Fruit fly (Drosophila melanogaster): ENCODE data around the gene PGRP-SB2.

Gene PGRP-SB2

DNA sequence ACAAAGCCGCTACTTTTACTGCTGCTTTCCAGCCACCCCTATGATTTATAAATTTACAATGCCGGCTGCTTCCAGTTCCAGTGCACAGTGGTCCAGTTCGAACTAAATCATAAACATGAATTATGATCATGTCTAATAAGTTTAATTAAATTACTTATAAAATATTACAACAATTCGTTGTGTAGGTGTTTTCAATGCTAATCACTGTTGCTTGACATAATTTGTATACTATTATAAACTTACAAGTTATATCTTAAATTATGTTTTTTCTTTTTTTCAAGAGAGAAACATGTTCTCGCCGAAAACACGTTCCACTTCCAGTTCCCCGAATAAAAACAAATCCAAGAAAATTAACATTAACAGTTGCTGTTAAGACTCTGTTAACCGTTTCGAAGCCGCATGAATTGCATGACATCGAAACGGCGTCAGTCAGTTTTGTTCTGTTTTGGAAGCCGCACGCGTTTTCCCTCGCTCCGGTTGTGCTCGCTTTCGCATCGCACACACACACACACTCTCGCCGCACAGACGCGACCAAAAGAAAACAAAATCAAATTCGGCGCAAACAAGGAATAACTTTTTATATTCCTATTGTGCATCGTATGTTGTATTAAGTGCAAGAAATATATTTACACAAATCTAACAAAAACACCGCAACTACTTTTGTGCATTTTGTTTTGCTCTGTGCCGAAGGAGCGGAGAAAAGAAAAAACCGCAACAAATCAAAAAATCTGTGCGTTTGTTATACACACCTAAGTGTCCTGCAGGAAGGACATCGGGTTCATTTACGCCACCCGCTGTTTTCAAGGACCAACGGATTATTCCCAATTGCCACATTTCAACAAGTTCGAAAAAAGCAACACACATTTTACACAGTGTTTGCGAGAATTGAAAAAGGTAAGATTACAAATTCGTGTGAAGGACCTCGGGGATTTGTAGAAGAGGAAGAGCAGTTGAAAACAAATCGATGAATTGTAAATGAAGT, 39.6 kb downstream of the PGRP-SB2 start, which contains the start of gene Nrt (continued):
- TF ChIP-seq crol (GFP tag; IDR thresholded peaks at IDR 0.05), result no peak
- peak; percentile 34 for TF ChIP-seq kay (GFP tag; optimal IDR thresholded peaks at IDR 0.05)
- no peak for TF ChIP-seq CG11560 (tag; IDR thresholded peaks at IDR 0.05)
- TF ChIP-seq lbe (GFP tag; optimal IDR thresholded peaks at IDR 0.05), result peak; percentile 24
- TF ChIP-seq ttk (GFP tag; IDR thresholded peaks at IDR 0.05), result peak; percentile 65; the same call in 1 of the 2 replicates
- TF ChIP-seq Gsc (GFP tag; IDR thresholded peaks at IDR 0.05), result no peak
- 0 out of 2 replicates have a peak, but pooled peaks have one; percentile 34 for TF ChIP-seq CG9215 (GFP tag; IDR thresholded peaks at IDR 0.05)
- peak; percentile 77 for TF ChIP-seq seq (GFP tag; IDR thresholded peaks at IDR 0.05)
- peak; percentile 71 for TF ChIP-seq az2 (GFP tag; optimal IDR thresholded peaks at IDR 0.05)
- TF ChIP-seq CG4424 (GFP tag; optimal IDR thresholded peaks at IDR 0.05), result peak; percentile 54
- TF ChIP-seq hth (optimal IDR thresholded peaks at IDR 0.05), result no peak
- no peak for TF ChIP-seq CG6654 (GFP tag; optimal IDR thresholded peaks at IDR 0.05)
- TF ChIP-seq Max (GFP tag; optimal IDR thresholded peaks at IDR 0.05), result peak; percentile 59
- no peak for TF ChIP-seq CG17912 (GFP tag; optimal IDR thresholded peaks at IDR 0.05)
- peak; percentile 12 for TF ChIP-seq CG12155 (GFP tag; optimal IDR thresholded peaks at IDR 0.05)
- peak; percentile 39 for TF ChIP-seq kah (GFP tag; optimal IDR thresholded peaks at IDR 0.05)
- TF ChIP-seq Hand (GFP tag; optimal IDR thresholded peaks at IDR 0.05), result peak; percentile 36
- no peak for TF ChIP-seq CG3838 (GFP tag; optimal IDR thresholded peaks at IDR 0.05)
- peak in 1 of 2 experiments; percentile 89 for TF ChIP-seq eve (GFP tag; optimal IDR thresholded peaks at IDR 0.05)
- peak; percentile 27 for TF ChIP-seq run (tag; optimal IDR thresholded peaks at IDR 0.05)
- peak; percentile 69 for TF ChIP-seq CG6813 (GFP tag; optimal IDR thresholded peaks at IDR 0.05)
- TF ChIP-seq gce (GFP tag; IDR thresholded peaks at IDR 0.05), result no peak
- peak; percentile 53; the same call in 1 of the 2 replicates for TF ChIP-seq CG14014 (GFP tag; IDR thresholded peaks at IDR 0.05)
- TF ChIP-seq phol (tag; optimal IDR thresholded peaks at IDR 0.05), result peak; percentile 57
- peak; percentile 82 for TF ChIP-seq CG12391 (tag; optimal IDR thresholded peaks at IDR 0.05)
- TF ChIP-seq B-H1 (GFP tag; IDR thresholded peaks at IDR 0.05), result no peak
- peak; percentile 53; the same call in 1 of the 2 replicates for TF ChIP-seq E2f2 (GFP tag; IDR thresholded peaks at IDR 0.05)
- TF ChIP-seq CG18262 (tag; optimal IDR thresholded peaks at IDR 0.05), result peak; percentile 73
- no peak for TF ChIP-seq CG11247 (GFP tag; IDR thresholded peaks at IDR 0.05)
- no peak for TF ChIP-seq CG8281 (tag; optimal IDR thresholded peaks at IDR 0.05)
- no peak for TF ChIP-seq wdn (GFP tag; IDR thresholded peaks at IDR 0.05)
- TF ChIP-seq CG10959 (GFP tag; IDR thresholded peaks at IDR 0.05), result no peak
- peak; percentile 63 for TF ChIP-seq CG34376 (GFP tag; optimal IDR thresholded peaks at IDR 0.05)
- peak; percentile 74 for TF ChIP-seq CG17359 (tag; optimal IDR thresholded peaks at IDR 0.05)
- TF ChIP-seq lola (GFP tag; optimal IDR thresholded peaks at IDR 0.05), result peak in 1 of 3 experiments; percentile 71
- TF ChIP-seq CG14710 (tag; optimal IDR thresholded peaks at IDR 0.05), result peak; percentile 70
- TF ChIP-seq dati (GFP tag; IDR thresholded peaks at IDR 0.05), result no peak
- peak; percentile 77 for TF ChIP-seq grau (tag; optimal IDR thresholded peaks at IDR 0.05)
- TF ChIP-seq onecut (GFP tag; IDR thresholded peaks at IDR 0.05), result peak; percentile 33; the same call in 1 of the 2 replicates
- TF ChIP-seq jumu (GFP tag; optimal IDR thresholded peaks at IDR 0.05), result no peak
- peak; percentile 4 for TF ChIP-seq corto (GFP tag; optimal IDR thresholded peaks at IDR 0.05)
- peak; percentile 54 for TF ChIP-seq CG10366 (GFP tag; IDR thresholded peaks at IDR 0.05)
- TF ChIP-seq pros (GFP tag; optimal IDR thresholded peaks at IDR 0.05), result peak; percentile 65
- TF ChIP-seq Deaf1 (tag; optimal IDR thresholded peaks at IDR 0.05), result peak; percentile 37
- peak; percentile 87 for TF ChIP-seq row (GFP tag; IDR thresholded peaks at IDR 0.05)
- no peak for TF ChIP-seq CG14965 (GFP tag; optimal IDR thresholded peaks at IDR 0.05; ENCODE audit: borderline replicate concordance)
- TF ChIP-seq trh (GFP tag; optimal IDR thresholded peaks at IDR 0.05), result no peak
- peak in 1 of 2 experiments; percentile 49 for TF ChIP-seq dpn (GFP tag; optimal IDR thresholded peaks at IDR 0.05)
